Worm (Caenorhabditis elegans) whole organism, young adult: Measurements from ENCODE around the gene unc-62.

ENCODE experiments used
- C06A6.2 ChIP-seq: fragments of 200-800 bp; sonication (Bioruptor generic); conservative IDR thresholded peaks from 2 replicates; pipeline ENCODE4 v1.3.6; 2022; ENCODE audit warnings: missing genetic modification characterization, missing compliant biosample characterization
- F55B11.4 ChIP-seq: sonication (generic microtip); optimal IDR thresholded peaks from 2 replicates; lab custom pipeline; 2016; ENCODE audit warnings: missing compliant biosample characterization, missing genetic modification characterization, borderline replicate concordance; ENCODE audit not compliant: insufficient read depth
- T26A5.8 ChIP-seq: sonication (generic microtip); optimal IDR thresholded peaks from 2 replicates; lab custom pipeline; 2016; ENCODE audit warnings: missing genetic modification characterization, missing compliant biosample characterization
- ama-1 ChIP-seq, 3 experiments: fragments of 150-350 bp in 1 of 3; sonication (generic microtip) in 2 of 3; optimal IDR thresholded peaks; 2 replicates each; lab custom pipeline; 2014 to 2018; ENCODE audit warnings: missing biosample characterization in 2 of 3, missing genetic modification characterization in 2 of 3, missing genetic modification reagents in 2 of 3
- ceh-40 ChIP-seq: fragments of 200-800 bp; sonication (Bioruptor generic); IDR thresholded peaks from 2 replicates; pipeline ENCODE4 v1.3.6; 2022; ENCODE audit warnings: missing genetic modification characterization, missing compliant biosample characterization
- hrde-1 ChIP-seq: sonication (generic microtip); optimal IDR thresholded peaks from 2 replicates; lab custom pipeline; 2016; ENCODE audit warnings: missing genetic modification characterization, mild to moderate bottlenecking, missing compliant biosample characterization, moderate library complexity, missing genotype, missing genetic modification reagents, borderline replicate concordance
- let-607 ChIP-seq, 2 experiments: fragments of 200-800 bp in 1 of 2; sonication (Bioruptor generic) in 1 of 2; sonication (generic microtip) in 1 of 2; optimal IDR thresholded peaks; 2 replicates each; lab custom pipeline; 2016 to 2018; ENCODE audit warnings: mild to moderate bottlenecking in 2 of 2, missing compliant biosample characterization in 2 of 2, missing genetic modification characterization in 2 of 2, moderate library complexity in 2 of 2, missing genotype in 1 of 2
- lin-54 ChIP-seq: fragments of 200-800 bp; sonication (Bioruptor generic); optimal IDR thresholded peaks from 2 replicates; lab custom pipeline; 2018; ENCODE audit warnings: mild to moderate bottlenecking, missing genetic modification characterization, missing compliant biosample characterization
- mes-4 ChIP-seq: sonication (generic microtip); optimal IDR thresholded peaks from 2 replicates; lab custom pipeline; 2016; ENCODE audit warnings: missing genotype, missing genetic modification characterization, missing compliant biosample characterization
- snpc-3.4 ChIP-seq: sonication (generic microtip); optimal IDR thresholded peaks from 2 replicates; lab custom pipeline; 2017; ENCODE audit warnings: missing genetic modification characterization, mild to moderate bottlenecking, missing compliant biosample characterization, antibody characterized with exemption, moderate library complexity, missing genotype, missing genetic modification reagents
- snpc-4 ChIP-seq, 5 experiments: fragments of 150-350 bp in 1 of 5; sonication (generic microtip) in 4 of 5; optimal IDR thresholded peaks; 2 replicates each; lab custom pipeline; 2014 to 2018; ENCODE audit warnings: missing genetic modification characterization in 5 of 5, missing biosample characterization in 3 of 5, antibody characterized with exemption in 2 of 5, mild to moderate bottlenecking in 2 of 5, missing compliant biosample characterization in 2 of 5, missing genotype in 2 of 5, moderate library complexity in 2 of 5, missing genetic modification reagents in 1 of 5
- zim-3 ChIP-seq: sonication (generic microtip); optimal IDR thresholded peaks from 2 replicates; lab custom pipeline; 2017; ENCODE audit warnings: mild to moderate bottlenecking, missing genetic modification characterization, moderate library complexity, missing compliant biosample characterization

ce11 chrV:4491273-4492094 lies 5.8 kb upstream of the unc-62 start:
- TF ChIP-seq F55B11.4 = no peak
- TF ChIP-seq zim-3 (tag; lab: Kevin White, UChicago) = no peak
- TF ChIP-seq T26A5.8 (tag; lab: Kevin White, UChicago) = no peak
- no peak for TF ChIP-seq C06A6.2
- TF ChIP-seq hrde-1 (tag; lab: Kevin White, UChicago) = no peak
- TF ChIP-seq ama-1 (optimal IDR thresholded peaks at IDR 0.05; lab: Kevin White, UChicago) = no peak
- no peak for TF ChIP-seq ama-1 (GFP tag; optimal IDR thresholded peaks at IDR 0.05; lab: Kevin White, UChicago)
- no peak for TF ChIP-seq ceh-40
- TF ChIP-seq snpc-3.4 (tag; lab: Kevin White, UChicago) = no peak
- TF ChIP-seq mes-4 = no peak
- no peak for TF ChIP-seq lin-54 (GFP tag; lab: Kevin White, UChicago)
- TF ChIP-seq snpc-4 (GFP tag; optimal IDR thresholded peaks at IDR 0.05; lab: Kevin White, UChicago) = no peak
- TF ChIP-seq snpc-4 (tag; optimal IDR thresholded peaks at IDR 0.05; lab: Kevin White, UChicago) = no peak
- peak; percentile 40 to 84 for TF ChIP-seq let-607 (tag; optimal IDR thresholded peaks at IDR 0.05; lab: Kevin White, UChicago)
